Worm (Caenorhabditis elegans): ENCODE measurements around the gene C14C6.3.

DNA sequence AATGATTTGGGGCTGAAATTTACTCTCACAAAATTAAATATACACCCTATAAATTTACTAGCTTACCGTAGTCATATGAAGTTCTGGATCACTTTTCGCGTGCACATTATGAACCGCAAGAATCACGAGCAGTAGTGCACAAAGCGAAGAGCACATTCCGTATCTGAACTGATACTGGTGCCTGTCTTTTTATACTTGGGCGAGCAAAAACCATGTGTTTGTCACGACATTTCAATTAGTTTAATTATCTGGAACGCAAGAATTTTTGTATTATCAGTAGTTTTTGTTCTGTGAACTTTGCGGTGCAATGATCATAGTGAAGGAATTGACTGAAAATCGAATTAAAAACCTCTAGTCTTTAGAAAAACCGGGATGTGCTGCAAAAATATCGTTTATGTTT is 19.2 kb upstream of the C14C6.3 start, which contains the start of gene lipl-3:
- TF ChIP-seq ama-1 (optimal IDR thresholded peaks at IDR 0.05), result no peak
- no peak for TF ChIP-seq tra-4 (tag; optimal IDR thresholded peaks at IDR 0.05)
- no peak for TF ChIP-seq tbx-37 (GFP tag; conservative IDR thresholded peaks at IDR 0.05)
- no peak for TF ChIP-seq flt-1 (GFP tag; IDR thresholded peaks at IDR 0.05)

Data from whole organism, early embryonic.